Fruit fly (Drosophila melanogaster): Measurements from ENCODE around the gene CG10435.

DNA sequence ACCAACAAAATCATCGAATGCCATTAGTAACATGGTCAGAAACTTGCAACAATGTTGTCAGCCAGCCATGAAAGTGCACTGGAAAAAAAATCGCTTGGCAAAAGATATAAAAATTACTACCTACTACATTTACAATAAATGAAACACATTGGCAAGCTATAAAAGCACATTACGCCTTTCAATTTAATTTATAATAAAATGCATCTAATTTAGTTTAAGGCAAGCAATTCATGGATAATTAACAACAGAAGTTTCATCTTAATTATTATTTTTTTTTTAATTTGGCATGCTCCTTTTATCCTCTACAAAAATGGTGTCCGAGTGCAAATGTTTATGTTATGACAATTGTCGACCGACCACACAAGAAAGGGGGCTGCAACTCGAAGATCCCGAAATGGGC, 25.9 kb upstream of the CG10435 start:
- TF ChIP-seq Sox14 (GFP tag; optimal IDR thresholded peaks at IDR 0.05) (no peak), Gug (GFP tag; IDR thresholded peaks at IDR 0.05) (no peak), salr (GFP tag; optimal IDR thresholded peaks at IDR 0.05) (no peak)

All from whole organism, prepupa.